Worm (Caenorhabditis elegans) whole organism, L2 larva: ENCODE results near the gene C35A5.5.
A peak's percentile ranks its signal among the peaks of the same experiment; 100 is the strongest.

Source experiments
- C34F6.9 ChIP-seq: fragments of 150-350 bp; optimal IDR thresholded peaks from 2 replicates; lab custom pipeline; 2014; ENCODE audit warnings: missing biosample characterization, missing genetic modification characterization
- F13H6.1 ChIP-seq: sonication (generic microtip); optimal IDR thresholded peaks from 2 replicates; lab custom pipeline; 2016; ENCODE audit warnings: missing genetic modification characterization, missing compliant biosample characterization
- ZK546.5 ChIP-seq: sonication (generic microtip); optimal IDR thresholded peaks from 2 replicates; lab custom pipeline; 2017; ENCODE audit warnings: missing biosample characterization, missing genetic modification characterization
- alr-1 ChIP-seq: fragments of 150-350 bp; optimal IDR thresholded peaks from 2 replicates; lab custom pipeline; 2014; ENCODE audit warnings: missing biosample characterization, missing genetic modification characterization
- aly-2 ChIP-seq: fragments of 150-350 bp; optimal IDR thresholded peaks from 2 replicates; lab custom pipeline; 2014; ENCODE audit warnings: missing biosample characterization, missing genetic modification characterization
- ama-1 ChIP-seq: fragments of 150-350 bp; optimal IDR thresholded peaks from 2 replicates; lab custom pipeline; 2018; ENCODE audit warnings: inconsistent platforms
- blmp-1 ChIP-seq: sonication (generic microtip); optimal IDR thresholded peaks from 2 replicates; lab custom pipeline; 2017; ENCODE audit warnings: missing genetic modification characterization, mild to moderate bottlenecking, missing compliant biosample characterization, antibody characterized with exemption, moderate library complexity; ENCODE audit not compliant: insufficient read depth
- ceh-82 ChIP-seq: fragments of 150-350 bp; optimal IDR thresholded peaks from 2 replicates; lab custom pipeline; 2014; ENCODE audit warnings: missing biosample characterization, missing genetic modification characterization
- crh-2 ChIP-seq: sonication (generic microtip); optimal IDR thresholded peaks from 2 replicates; lab custom pipeline; 2017; ENCODE audit warnings: missing biosample characterization, missing genetic modification characterization
- dmd-4 ChIP-seq: sonication (generic microtip); optimal IDR thresholded peaks from 2 replicates; lab custom pipeline; 2017; ENCODE audit warnings: missing biosample characterization, missing genetic modification characterization
- egl-27 ChIP-seq: sonication (generic microtip); optimal IDR thresholded peaks from 3 replicates; lab custom pipeline; 2017; ENCODE audit warnings: missing biosample characterization, missing genetic modification reagents, missing genetic modification characterization
- elt-1 ChIP-seq: fragments of 150-350 bp; optimal IDR thresholded peaks from 2 replicates; lab custom pipeline; 2014; ENCODE audit warnings: missing biosample characterization, missing genetic modification characterization
- elt-3 ChIP-seq: sonication (generic microtip); optimal IDR thresholded peaks from 2 replicates; lab custom pipeline; 2017; ENCODE audit warnings: missing biosample characterization, missing genetic modification characterization
- fos-1 ChIP-seq: fragments of 150-350 bp; optimal IDR thresholded peaks from 2 replicates; lab custom pipeline; 2014; ENCODE audit warnings: missing biosample characterization, missing genetic modification characterization
- lin-13 ChIP-seq: fragments of 150-350 bp; optimal IDR thresholded peaks from 2 replicates; lab custom pipeline; 2014; ENCODE audit warnings: missing biosample characterization, missing genetic modification reagents, missing genetic modification characterization
- lin-39 ChIP-seq: fragments of 150-350 bp; optimal IDR thresholded peaks from 2 replicates; lab custom pipeline; 2014; ENCODE audit warnings: missing biosample characterization, missing genetic modification reagents, missing genetic modification characterization
- lsy-2 ChIP-seq, 2 experiments: fragments of 150-350 bp in 1 of 2; sonication (generic microtip) in 1 of 2; optimal IDR thresholded peaks; 2 replicates each; lab custom pipeline; 2014 to 2017; ENCODE audit warnings: missing biosample characterization in 2 of 2, missing genetic modification characterization in 2 of 2
- mab-5 ChIP-seq: fragments of 150-350 bp; optimal IDR thresholded peaks from 2 replicates; lab custom pipeline; 2014; ENCODE audit warnings: missing biosample characterization, missing genetic modification characterization
- mdl-1 ChIP-seq, 2 experiments: fragments of 150-350 bp in 1 of 2; sonication (generic microtip) in 1 of 2; optimal IDR thresholded peaks; 2 replicates each; lab custom pipeline; 2017; ENCODE audit warnings: missing biosample characterization in 2 of 2, missing genetic modification characterization in 2 of 2
- nhr-10 ChIP-seq: sonication (generic microtip); optimal IDR thresholded peaks from 2 replicates; lab custom pipeline; 2017; ENCODE audit warnings: missing biosample characterization, missing genetic modification characterization
- nhr-11 ChIP-seq: fragments of 150-350 bp; optimal IDR thresholded peaks from 2 replicates; lab custom pipeline; 2014; ENCODE audit warnings: missing biosample characterization, missing genetic modification characterization
- nhr-12 ChIP-seq: fragments of 150-350 bp; optimal IDR thresholded peaks from 2 replicates; lab custom pipeline; 2014; ENCODE audit warnings: missing biosample characterization, missing genetic modification characterization
- nhr-129 ChIP-seq: fragments of 150-350 bp; optimal IDR thresholded peaks from 2 replicates; lab custom pipeline; 2014; ENCODE audit warnings: missing biosample characterization, missing genetic modification characterization
- nhr-21 ChIP-seq: fragments of 150-350 bp; optimal IDR thresholded peaks from 2 replicates; lab custom pipeline; 2014; ENCODE audit warnings: missing biosample characterization, missing genetic modification characterization
- nhr-23 ChIP-seq: fragments of 150-350 bp; optimal IDR thresholded peaks from 2 replicates; lab custom pipeline; 2014; ENCODE audit warnings: missing biosample characterization, missing genetic modification reagents, missing genetic modification characterization
- nhr-237 ChIP-seq: fragments of 150-350 bp; optimal IDR thresholded peaks from 2 replicates; lab custom pipeline; 2014; ENCODE audit warnings: missing biosample characterization, missing genetic modification characterization
- nhr-25 ChIP-seq: fragments of 150-350 bp; sonication (generic microtip); optimal IDR thresholded peaks from 3 replicates; lab custom pipeline; 2014; ENCODE audit warnings: missing biosample characterization, missing genetic modification characterization
- nhr-6 ChIP-seq: fragments of 150-350 bp; optimal IDR thresholded peaks from 2 replicates; lab custom pipeline; 2014; ENCODE audit warnings: missing biosample characterization, missing genetic modification characterization
- nhr-77 ChIP-seq: fragments of 150-350 bp; optimal IDR thresholded peaks from 2 replicates; lab custom pipeline; 2014; ENCODE audit warnings: missing biosample characterization, missing genetic modification characterization
- peb-1 ChIP-seq: fragments of 150-350 bp; optimal IDR thresholded peaks from 2 replicates; lab custom pipeline; 2014; ENCODE audit warnings: missing biosample characterization, missing genetic modification characterization
- sem-4 ChIP-seq: fragments of 150-350 bp; optimal IDR thresholded peaks from 2 replicates; lab custom pipeline; 2014; ENCODE audit warnings: missing biosample characterization, missing genetic modification reagents, missing genetic modification characterization
- skn-1 ChIP-seq: sonication (generic microtip); optimal IDR thresholded peaks from 2 replicates; lab custom pipeline; 2017; ENCODE audit warnings: missing biosample characterization, missing genetic modification characterization
- sma-3 ChIP-seq: sonication (generic microtip); optimal IDR thresholded peaks from 2 replicates; lab custom pipeline; 2016; ENCODE audit warnings: missing genetic modification reagents, missing genetic modification characterization, missing compliant biosample characterization
- sma-9 ChIP-seq, 2 experiments: fragments of 150-350 bp in 1 of 2; sonication (generic microtip) in 1 of 2; optimal IDR thresholded peaks; 2 replicates each; lab custom pipeline; 2014 to 2016; ENCODE audit warnings: missing genetic modification characterization in 2 of 2, mild to moderate bottlenecking in 1 of 2, missing biosample characterization in 1 of 2, missing compliant biosample characterization in 1 of 2, missing genetic modification reagents in 1 of 2, moderate library complexity in 1 of 2
- snpc-4 ChIP-seq: fragments of 150-350 bp; optimal IDR thresholded peaks from 2 replicates; lab custom pipeline; 2014; ENCODE audit warnings: missing biosample characterization, missing genetic modification characterization
- unc-39 ChIP-seq: fragments of 150-350 bp; optimal IDR thresholded peaks from 2 replicates; lab custom pipeline; 2014; ENCODE audit warnings: missing biosample characterization, missing genetic modification characterization
- unc-55 ChIP-seq: fragments of 150-350 bp; sonication (generic microtip); optimal IDR thresholded peaks from 3 replicates; lab custom pipeline; 2014; ENCODE audit warnings: missing biosample characterization, missing genetic modification reagents, missing genetic modification characterization
- unc-62 ChIP-seq: fragments of 150-350 bp; optimal IDR thresholded peaks from 2 replicates; lab custom pipeline; 2014; ENCODE audit warnings: missing biosample characterization, missing genetic modification reagents, missing genetic modification characterization
- ztf-11 ChIP-seq: sonication (generic microtip); optimal IDR thresholded peaks from 2 replicates; lab custom pipeline; 2017; ENCODE audit warnings: missing biosample characterization, missing genetic modification characterization
- ztf-4 ChIP-seq: fragments of 150-350 bp; optimal IDR thresholded peaks from 2 replicates; lab custom pipeline; 2014; ENCODE audit warnings: missing biosample characterization, missing genetic modification characterization

The C35A5.5 gene

ce11 chrV:10525902-10526301 is 20.2 kb downstream of the C35A5.5 start, which contains the start of the genes C35A5.8 and hda-11 (continued):
- peak; percentile 86 for TF ChIP-seq sma-9 (GFP tag; optimal IDR thresholded peaks at IDR 0.05; lab: Kevin White, UChicago)
- no peak for TF ChIP-seq sma-9 (tag; optimal IDR thresholded peaks at IDR 0.05; lab: Kevin White, UChicago)
- no peak for TF ChIP-seq egl-27 (tag; lab: Kevin White, UChicago)
- no peak for TF ChIP-seq mdl-1 (tag; optimal IDR thresholded peaks at IDR 0.05; lab: Kevin White, UChicago)
- no peak for TF ChIP-seq ztf-11 (tag; lab: Kevin White, UChicago)
- TF ChIP-seq blmp-1: peak; percentile 10
- TF ChIP-seq elt-1 (tag; lab: Kevin White, UChicago): no peak
- no peak for TF ChIP-seq mab-5 (tag; lab: Kevin White, UChicago)
- TF ChIP-seq nhr-21: peak; percentile 30
- no peak for TF ChIP-seq peb-1 (tag; lab: Kevin White, UChicago)
- TF ChIP-seq ZK546.5 (tag; lab: Kevin White, UChicago): no peak
- TF ChIP-seq dmd-4 (tag; lab: Kevin White, UChicago): no peak
- TF ChIP-seq unc-39 (tag; lab: Kevin White, UChicago): no peak
- no peak for TF ChIP-seq skn-1 (tag; lab: Kevin White, UChicago)
- peak; percentile 65 to 75 for TF ChIP-seq lsy-2 (tag; optimal IDR thresholded peaks at IDR 0.05; lab: Kevin White, UChicago)
- TF ChIP-seq nhr-25 (tag; lab: Kevin White, UChicago): no peak
- no peak for TF ChIP-seq nhr-77 (tag; lab: Kevin White, UChicago)
- peak; percentile 64 for TF ChIP-seq crh-2
- TF ChIP-seq alr-1 (tag; lab: Kevin White, UChicago): no peak
- TF ChIP-seq aly-2: no peak
- TF ChIP-seq nhr-6 (tag; lab: Kevin White, UChicago): peak; percentile 41
- peak; percentile 77 for TF ChIP-seq unc-55 (GFP tag; lab: Kevin White, UChicago)

ce11 chrV:10528500-10528899 is 22.8 kb downstream of the C35A5.5 start, which contains the start of gene F25D1.3:
Gene F25D1.3, plus strand, starts transcription at chrV:10528724.
- TF ChIP-seq blmp-1 (peak; percentile 30), lsy-2 (tag; optimal IDR thresholded peaks at IDR 0.05; lab: Kevin White, UChicago) (no peak)

- TF ChIP-seq ztf-11 (tag; lab: Kevin White, UChicago) (no peak), skn-1 (tag; lab: Kevin White, UChicago) (no peak), elt-3 (tag; lab: Kevin White, UChicago) (no peak), fos-1 (peak; percentile 22), dmd-4 (tag; lab: Kevin White, UChicago) (no peak)
- TF ChIP-seq, all 48 proteins: peak for 1
These were observed 23.9 kb downstream of the C35A5.5 start for ce11 chrV:10529600-10529999.

ce11 chrV:10532725-10533124 is 27.1 kb downstream of the C35A5.5 start, which contains the start of gene txt-10:
Gene txt-10, minus strand, starts transcription at chrV:10532825.
- TF ChIP-seq lin-13 (GFP tag; lab: Kevin White, UChicago): no peak
- TF ChIP-seq nhr-10: no peak
- TF ChIP-seq nhr-77 (tag; lab: Kevin White, UChicago): no peak
- no peak for TF ChIP-seq sma-3 (GFP tag; lab: Kevin White, UChicago)
- no peak for TF ChIP-seq nhr-23
- no peak for TF ChIP-seq aly-2
- no peak for TF ChIP-seq C34F6.9 (tag; lab: Kevin White, UChicago)
- no peak for TF ChIP-seq blmp-1
- TF ChIP-seq nhr-12 (tag; lab: Kevin White, UChicago): no peak
- no peak for TF ChIP-seq ztf-11 (tag; lab: Kevin White, UChicago)
- TF ChIP-seq nhr-25 (tag; lab: Kevin White, UChicago): no peak
- no peak for TF ChIP-seq elt-3 (tag; lab: Kevin White, UChicago)
- TF ChIP-seq nhr-11 (tag; lab: Kevin White, UChicago): no peak
- no peak for TF ChIP-seq ceh-82
- no peak for TF ChIP-seq nhr-237 (tag; lab: Kevin White, UChicago)
- no peak for TF ChIP-seq crh-2
- no peak for TF ChIP-seq lin-39
- no peak for TF ChIP-seq nhr-21
- TF ChIP-seq egl-27 (tag; lab: Kevin White, UChicago): no peak

ce11 chrV:10535325-10535724 is 29.7 kb downstream of the C35A5.5 start:
- TF ChIP-seq F13H6.1 (tag; lab: Kevin White, UChicago) (peak; percentile 28), snpc-4 (tag; lab: Kevin White, UChicago) (no peak), lsy-2 (tag; optimal IDR thresholded peaks at IDR 0.05; lab: Kevin White, UChicago) (peak in 1 of 2 experiments; percentile 10), crh-2 (peak; percentile 33), unc-39 (tag; lab: Kevin White, UChicago) (no peak), egl-27 (tag; lab: Kevin White, UChicago) (no peak), C34F6.9 (tag; lab: Kevin White, UChicago) (peak; percentile 41), nhr-21 (no peak), lin-13 (GFP tag; lab: Kevin White, UChicago) (peak; percentile 28), nhr-129 (tag; lab: Kevin White, UChicago) (peak; percentile 41), unc-55 (GFP tag; lab: Kevin White, UChicago) (peak; percentile 6), mdl-1 (tag; optimal IDR thresholded peaks at IDR 0.05; lab: Kevin White, UChicago) (peak in 1 of 2 experiments; percentile 12), nhr-12 (tag; lab: Kevin White, UChicago) (no peak), ztf-4 (peak; percentile 30), sem-4 (tag; lab: Kevin White, UChicago) (no peak), unc-62 (GFP tag; lab: Kevin White, UChicago) (no peak), dmd-4 (tag; lab: Kevin White, UChicago) (no peak), fos-1 (peak; percentile 53), elt-1 (tag; lab: Kevin White, UChicago) (no peak), ceh-82 (no peak), ama-1 (lab: Kevin White, UChicago) (peak; percentile 62), nhr-25 (tag; lab: Kevin White, UChicago) (peak; percentile 6), skn-1 (tag; lab: Kevin White, UChicago) (peak; percentile 27), ztf-11 (tag; lab: Kevin White, UChicago) (no peak)
